Fruit fly (Drosophila melanogaster): ENCODE data around the gene IntS6.

- TF ChIP-seq Lpt (GFP tag; optimal IDR thresholded peaks at IDR 0.05) (peak; percentile 94), Blimp-1 (GFP tag; optimal IDR thresholded peaks at IDR 0.05) (peak; percentile 70), CG16779 (tag; optimal IDR thresholded peaks at IDR 0.05) (peak; percentile 95), Ets21C (GFP tag; optimal IDR thresholded peaks at IDR 0.05) (peak; percentile 96), salr (GFP tag; optimal IDR thresholded peaks at IDR 0.05) (peak; percentile 93 to 95), CG8319 (GFP tag; optimal IDR thresholded peaks at IDR 0.05) (peak; percentile 95), CG10631 (GFP tag; optimal IDR thresholded peaks at IDR 0.05) (peak; percentile 97), Sox102F (GFP tag; optimal IDR thresholded peaks at IDR 0.05) (peak; percentile 97), Hr39 (GFP tag; optimal IDR thresholded peaks at IDR 0.05) (peak; percentile 98)
These were observed 50.5 kb downstream of the IntS6 start for dm6 chrX:5696436-5697022.
